Worm (Caenorhabditis elegans) whole organism, early embryonic: ENCODE measurements around the gene srab-18.

Source experiments
- ama-1 ChIP-seq: fragments of 150-350 bp; optimal IDR thresholded peaks from 2 replicates; lab custom pipeline; 2014
- ets-7 ChIP-seq: sonication (generic microtip); optimal IDR thresholded peaks from 2 replicates; lab custom pipeline; 2016; ENCODE audit warnings: missing genotype, missing genetic modification characterization, missing compliant biosample characterization
- flt-1 ChIP-seq: fragments of 200-800 bp; sonication (Bioruptor generic); IDR thresholded peaks from 2 replicates; pipeline ENCODE4 v1.3.6; 2022; ENCODE audit warnings: missing genetic modification characterization, missing compliant biosample characterization
- hmbx-1 ChIP-seq: sonication (generic microtip); optimal IDR thresholded peaks from 2 replicates; lab custom pipeline; 2016; ENCODE audit warnings: mild to moderate bottlenecking, missing genetic modification characterization, missing compliant biosample characterization
- hmg-4 ChIP-seq: fragments of 200-800 bp; sonication (Bioruptor generic); optimal IDR thresholded peaks from 2 replicates; lab custom pipeline; 2018; ENCODE audit warnings: mild to moderate bottlenecking, missing genetic modification characterization, missing compliant biosample characterization

DNA sequence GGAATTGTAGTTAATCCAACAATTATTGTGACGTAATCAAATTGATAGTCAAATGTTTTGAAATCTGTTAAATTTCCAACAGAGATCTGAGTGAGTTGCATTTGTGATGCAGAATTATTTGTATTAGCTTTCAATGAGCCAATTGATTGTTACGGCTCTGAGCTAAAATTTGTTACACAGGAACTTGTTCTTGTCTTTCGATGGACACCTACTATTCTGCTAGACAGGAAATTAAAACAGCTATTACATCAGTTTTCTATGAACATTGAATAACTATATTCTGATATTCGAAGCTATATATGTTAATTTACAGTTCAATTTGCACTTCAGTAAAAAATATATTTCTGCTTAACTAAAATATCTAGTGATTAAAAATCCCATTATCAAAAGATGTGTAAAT lies 37.3 kb downstream of the srab-18 start, which contains the start of gene sru-40:
- TF ChIP-seq hmg-4 (GFP tag; lab: Kevin White, UChicago): no peak
- no peak for TF ChIP-seq flt-1
- no peak for TF ChIP-seq hmbx-1 (tag; lab: Kevin White, UChicago)
- TF ChIP-seq ama-1 (lab: Kevin White, UChicago): no peak
- TF ChIP-seq ets-7 (tag; lab: Kevin White, UChicago): no peak
